Fruit fly (Drosophila melanogaster) whole organism, embryonic: ENCODE measurements around the gene wcy.

Experiments used
- Ada2b ChIP-seq: fragments of 200-800 bp; sonication (Bioruptor generic); IDR thresholded peaks from 2 replicates; pipeline ENCODE4 v1.3.6; 2022; ENCODE audit warnings: missing biosample characterization, missing genetic modification characterization
- Aef1 ChIP-seq: fragments of 200-800 bp; sonication (Bioruptor generic); IDR thresholded peaks from 3 replicates; pipeline ENCODE4 v1.3.6; 2022; ENCODE audit warnings: missing biosample characterization, missing genetic modification characterization
- CG10274 ChIP-seq: fragments of 200-800 bp; sonication (Bioruptor generic); optimal IDR thresholded peaks from 3 replicates; lab custom pipeline; 2017; ENCODE audit warnings: missing biosample characterization, mild to moderate bottlenecking, missing genetic modification characterization
- CG11093 ChIP-seq: fragments of 200-800 bp; sonication (Bioruptor generic); IDR thresholded peaks from 3 replicates; pipeline ENCODE4 v1.3.6; 2022; ENCODE audit warnings: missing biosample characterization, missing genetic modification characterization
- CG11504 ChIP-seq: fragments of 200-800 bp; sonication (Bioruptor generic); optimal IDR thresholded peaks from 3 replicates; lab custom pipeline; 2019; ENCODE audit warnings: missing biosample characterization, mild to moderate bottlenecking, missing genetic modification characterization, moderate library complexity
- CG11696 ChIP-seq: fragments of 200-800 bp; sonication (Bioruptor generic); IDR thresholded peaks from 2 replicates; pipeline ENCODE4 v1.3.6; 2022; ENCODE audit warnings: missing biosample characterization, missing genetic modification characterization
- CG12155 ChIP-seq: fragments of 200-800 bp; sonication (Bioruptor generic); optimal IDR thresholded peaks from 3 replicates; lab custom pipeline; 2016; ENCODE audit warnings: missing biosample characterization, missing genetic modification characterization
- CG1233 ChIP-seq: fragments of 200-800 bp; sonication (Bioruptor generic); optimal IDR thresholded peaks from 4 replicates; lab custom pipeline; 2018; ENCODE audit warnings: missing biosample characterization, mild to moderate bottlenecking, missing genetic modification characterization
- CG13123 ChIP-seq: fragments of 200-800 bp; sonication (Bioruptor generic); optimal IDR thresholded peaks from 2 replicates; lab custom pipeline; 2016; ENCODE audit warnings: missing biosample characterization, missing genetic modification characterization
- CG13894 ChIP-seq: fragments of 200-800 bp; sonication (Bioruptor generic); optimal IDR thresholded peaks from 3 replicates; lab custom pipeline; 2018; ENCODE audit warnings: missing biosample characterization, mild to moderate bottlenecking, missing genetic modification characterization, moderate library complexity
- CG14965 ChIP-seq: fragments of 200-800 bp; sonication (Bioruptor generic); optimal IDR thresholded peaks from 2 replicates; lab custom pipeline; 2016; ENCODE audit warnings: missing biosample characterization, missing genetic modification characterization, borderline replicate concordance
- CG1603 ChIP-seq: fragments of 200-800 bp; sonication (Bioruptor generic); optimal IDR thresholded peaks from 2 replicates; lab custom pipeline; 2019; ENCODE audit warnings: missing biosample characterization, mild to moderate bottlenecking, missing genetic modification characterization, moderate library complexity
- CG17186 ChIP-seq: fragments of 200-800 bp; sonication (Bioruptor generic); optimal IDR thresholded peaks from 3 replicates; lab custom pipeline; 2017; ENCODE audit warnings: missing biosample characterization, missing genetic modification reagents, missing genetic modification characterization
- CG17361 ChIP-seq: fragments of 200-800 bp; sonication (Bioruptor generic); IDR thresholded peaks from 3 replicates; pipeline ENCODE4 v1.3.6; 2022; ENCODE audit warnings: missing biosample characterization, missing genetic modification characterization
- CG18011 ChIP-seq: fragments of 200-800 bp; sonication (Bioruptor generic); optimal IDR thresholded peaks from 2 replicates; lab custom pipeline; 2017; ENCODE audit warnings: missing biosample characterization, missing genetic modification characterization, mild to moderate bottlenecking, moderate library complexity, missing genotype
- CG2678 ChIP-seq: fragments of 200-800 bp; sonication (Bioruptor generic); optimal IDR thresholded peaks from 3 replicates; lab custom pipeline; 2019; ENCODE audit warnings: missing biosample characterization, mild to moderate bottlenecking, missing genetic modification characterization, moderate library complexity
- CG32532 ChIP-seq: fragments of 200-800 bp; sonication (Bioruptor generic); IDR thresholded peaks from 2 replicates; pipeline ENCODE4 v1.3.6; 2022; ENCODE audit warnings: missing biosample characterization, missing genetic modification characterization
- CG3995 ChIP-seq: fragments of 200-800 bp; sonication (Bioruptor generic); optimal IDR thresholded peaks from 3 replicates; lab custom pipeline; 2016; ENCODE audit warnings: missing biosample characterization, missing genetic modification characterization
- CG6813 ChIP-seq: fragments of 200-800 bp; sonication (Bioruptor generic); optimal IDR thresholded peaks from 2 replicates; lab custom pipeline; 2017; ENCODE audit warnings: missing biosample characterization, missing genetic modification characterization, mild to moderate bottlenecking, moderate library complexity, missing genetic modification reagents
- CG8765 ChIP-seq: fragments of 200-800 bp; sonication (Bioruptor generic); IDR thresholded peaks from 2 replicates; pipeline ENCODE4 v1.3.6; 2022; ENCODE audit warnings: missing biosample characterization, missing genetic modification characterization
- CG9797 ChIP-seq: fragments of 200-800 bp; sonication (Bioruptor generic); optimal IDR thresholded peaks from 3 replicates; lab custom pipeline; 2018; ENCODE audit warnings: missing biosample characterization, mild to moderate bottlenecking, missing genetic modification characterization
- CTCF ChIP-seq: fragments of 200-800 bp; sonication (Bioruptor generic); optimal IDR thresholded peaks from 2 replicates; lab custom pipeline; 2017; ENCODE audit warnings: missing biosample characterization, mild to moderate bottlenecking, missing genetic modification characterization, moderate library complexity
- Chrac-16 ChIP-seq: fragments of 200-800 bp; sonication (Bioruptor generic); optimal IDR thresholded peaks from 3 replicates; lab custom pipeline; 2016; ENCODE audit warnings: missing biosample characterization, missing genetic modification characterization
- Dbx ChIP-seq: fragments of 200-800 bp; sonication (Bioruptor generic); IDR thresholded peaks from 3 replicates; pipeline ENCODE4 v1.3.6; 2022; ENCODE audit warnings: missing biosample characterization, missing genetic modification characterization
- Dip3 ChIP-seq: fragments of 200-800 bp; sonication (Bioruptor generic); optimal IDR thresholded peaks from 3 replicates; lab custom pipeline; 2016; ENCODE audit warnings: missing biosample characterization, missing genetic modification characterization
- Doc3 ChIP-seq: fragments of 200-800 bp; sonication (Bioruptor generic); IDR thresholded peaks from 3 replicates; pipeline ENCODE4 v1.3.6; 2022; ENCODE audit warnings: missing biosample characterization, missing genetic modification characterization; ENCODE audit not compliant: partially characterized antibody
- Dp ChIP-seq: fragments of 200-800 bp; sonication (Bioruptor generic); optimal IDR thresholded peaks from 2 replicates; lab custom pipeline; 2018; ENCODE audit warnings: missing biosample characterization, mild to moderate bottlenecking, missing genetic modification characterization, moderate library complexity
- Dref ChIP-seq: fragments of 200-800 bp; sonication (Bioruptor generic); IDR thresholded peaks from 2 replicates; pipeline ENCODE4 v1.3.6; 2022; ENCODE audit warnings: missing biosample characterization, missing genetic modification characterization
- Fer2 ChIP-seq: fragments of 200-800 bp; sonication (Bioruptor generic); optimal IDR thresholded peaks from 2 replicates; lab custom pipeline; 2018; ENCODE audit warnings: missing biosample characterization, mild to moderate bottlenecking, missing genetic modification characterization, moderate library complexity
- Hmr ChIP-seq: fragments of 200-800 bp; sonication (Bioruptor generic); optimal IDR thresholded peaks from 3 replicates; lab custom pipeline; 2017; ENCODE audit warnings: mild to moderate bottlenecking, missing biosample characterization, missing genetic modification reagents, missing genetic modification characterization
- Lpt ChIP-seq: fragments of >200 bp; optimal IDR thresholded peaks from 2 replicates; lab custom pipeline; 2018; ENCODE audit warnings: missing biosample characterization, missing genetic modification characterization
- Mad ChIP-seq: fragments of 200-800 bp; sonication (Bioruptor generic); optimal IDR thresholded peaks from 2 replicates; lab custom pipeline; 2016; ENCODE audit warnings: missing biosample characterization, missing genetic modification characterization
- Nf-YB ChIP-seq: fragments of 200-800 bp; sonication (Bioruptor generic); optimal IDR thresholded peaks from 3 replicates; lab custom pipeline; 2019; ENCODE audit warnings: missing biosample characterization, mild to moderate bottlenecking, missing genetic modification characterization, moderate library complexity
- Nf-YC ChIP-seq: fragments of 200-800 bp; optimal IDR thresholded peaks from 3 replicates; lab custom pipeline; 2019; ENCODE audit warnings: missing biosample characterization, mild to moderate bottlenecking, missing genetic modification characterization, moderate library complexity
- Opbp ChIP-seq: fragments of 200-800 bp; sonication (Bioruptor generic); IDR thresholded peaks from 3 replicates; pipeline ENCODE4 v1.3.6; 2022; ENCODE audit warnings: missing biosample characterization, missing genetic modification characterization; ENCODE audit not compliant: partially characterized antibody
- Rfx ChIP-seq: fragments of 200-800 bp; sonication (Bioruptor generic); IDR thresholded peaks from 2 replicates; pipeline ENCODE4 v1.3.6; 2022; ENCODE audit warnings: missing biosample characterization, missing genetic modification characterization
- Sox102F ChIP-seq: fragments of 200-800 bp; sonication (Bioruptor generic); optimal IDR thresholded peaks from 2 replicates; lab custom pipeline; 2018; ENCODE audit warnings: missing biosample characterization, mild to moderate bottlenecking, missing genetic modification characterization, moderate library complexity
- Stat92E ChIP-seq, 3 experiments: fragments of >200 bp in 2 of 3; fragments of 200-800 bp in 1 of 3; sonication (Bioruptor generic) in 1 of 3; optimal IDR thresholded peaks; 2 replicates each; lab custom pipeline; 2017 to 2019; ENCODE audit warnings: missing biosample characterization in 3 of 3, missing genetic modification characterization in 3 of 3, mild to moderate bottlenecking in 1 of 3, moderate library complexity in 1 of 3
- ase ChIP-seq: fragments of 200-800 bp; sonication (Bioruptor generic); IDR thresholded peaks from 3 replicates; pipeline ENCODE4 v1.3.6; 2022; ENCODE audit warnings: missing biosample characterization, missing genetic modification characterization
- bigmax ChIP-seq: fragments of 200-800 bp; sonication (Bioruptor generic); optimal IDR thresholded peaks from 2 replicates; lab custom pipeline; 2018; ENCODE audit warnings: missing biosample characterization, mild to moderate bottlenecking, missing genetic modification characterization
- bowl ChIP-seq: fragments of 200-800 bp; sonication (Bioruptor generic); IDR thresholded peaks from 2 replicates; pipeline ENCODE4 v1.3.6; 2022; ENCODE audit warnings: missing biosample characterization, missing genetic modification characterization
- dati ChIP-seq: fragments of 200-800 bp; sonication (Bioruptor generic); IDR thresholded peaks from 2 replicates; pipeline ENCODE4 v1.3.6; 2022; ENCODE audit warnings: missing biosample characterization, missing genetic modification characterization
- dm ChIP-seq: fragments of 200-800 bp; sonication (Bioruptor generic); optimal IDR thresholded peaks from 3 replicates; lab custom pipeline; 2016; ENCODE audit warnings: missing biosample characterization, missing genetic modification characterization
- fd3F ChIP-seq: fragments of 200-800 bp; sonication (Bioruptor generic); optimal IDR thresholded peaks from 2 replicates; lab custom pipeline; 2018; ENCODE audit warnings: missing biosample characterization, mild to moderate bottlenecking, missing genetic modification characterization, moderate library complexity
- gcm2 ChIP-seq: fragments of 200-800 bp; sonication (Bioruptor generic); optimal IDR thresholded peaks from 2 replicates; lab custom pipeline; 2016; ENCODE audit warnings: missing biosample characterization, missing genetic modification characterization
- grau ChIP-seq: fragments of 200-800 bp; optimal IDR thresholded peaks from 3 replicates; lab custom pipeline; 2019; ENCODE audit warnings: missing biosample characterization, mild to moderate bottlenecking, missing genetic modification characterization, moderate library complexity
- hbn ChIP-seq: fragments of 200-800 bp; sonication (Bioruptor generic); IDR thresholded peaks from 2 replicates; pipeline ENCODE4 v1.3.6; 2022; ENCODE audit warnings: missing biosample characterization, missing genetic modification characterization; ENCODE audit not compliant: partially characterized antibody
- klu ChIP-seq: fragments of 200-800 bp; sonication (Bioruptor generic); IDR thresholded peaks from 2 replicates; pipeline ENCODE4 v1.3.6; 2022; ENCODE audit warnings: missing biosample characterization, missing genetic modification characterization
- wdn ChIP-seq: fragments of 200-800 bp; sonication (Bioruptor generic); IDR thresholded peaks from 2 replicates; pipeline ENCODE4 v1.3.6; 2022; ENCODE audit warnings: missing biosample characterization, missing genetic modification characterization

wcy gene

DNA sequence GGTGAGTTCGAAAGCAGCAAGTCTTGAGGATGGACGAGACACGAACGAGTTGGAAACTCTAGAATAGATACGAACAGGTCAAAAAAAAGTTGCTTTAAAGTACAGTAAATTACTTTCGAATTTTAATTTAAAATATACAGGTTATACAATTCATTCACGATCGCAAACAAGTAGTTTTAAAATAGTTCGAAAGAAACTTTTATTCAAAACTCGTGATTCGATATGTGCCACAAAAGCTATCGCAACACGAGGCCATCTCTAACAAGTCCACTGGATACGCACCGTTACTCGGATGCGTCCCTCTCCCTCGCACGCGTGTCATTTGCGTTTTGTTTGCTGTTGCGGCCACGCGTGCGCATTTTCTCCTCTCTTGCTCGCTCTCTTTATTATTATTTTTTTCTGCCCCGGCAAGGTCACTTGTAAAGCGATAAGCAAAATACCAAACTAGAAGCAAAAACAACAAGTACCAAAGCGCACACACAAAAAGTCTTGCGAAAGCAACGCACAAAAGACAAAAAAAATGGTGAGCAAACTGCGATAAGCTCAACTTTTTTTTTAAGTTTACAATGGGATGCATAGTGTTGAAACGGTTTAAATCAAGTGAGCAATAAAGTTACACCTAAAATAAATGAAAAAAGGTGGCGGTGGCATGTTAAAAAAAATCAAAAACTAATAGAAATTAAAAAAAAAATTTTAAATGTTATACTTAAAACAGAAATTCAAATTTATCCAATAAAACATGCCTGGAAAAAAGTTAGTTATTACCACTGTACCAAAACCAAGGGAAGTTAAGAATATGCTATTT is 47.5 kb upstream of the wcy start (continued):
- TF ChIP-seq Nf-YC (tag; lab: Kevin White, UChicago) (peak; percentile 57), Chrac-16 (GFP tag; lab: Kevin White, UChicago) (peak; percentile 20), CG12155 (GFP tag; lab: Kevin White, UChicago) (peak; percentile 24), CG10274 (GFP tag; lab: Kevin White, UChicago) (peak; percentile 8), dm (GFP tag; lab: Kevin White, UChicago) (peak; percentile 19), Dref (GFP tag; lab: Robert Waterston, UW) (no peak), Mad (peak; percentile 36), Dp (GFP tag; lab: Kevin White, UChicago) (no peak), CG17186 (GFP tag; lab: Kevin White, UChicago) (no peak), Hmr (GFP tag; lab: Kevin White, UChicago) (peak; percentile 71), ase (GFP tag; lab: Robert Waterston, UW) (peak; percentile 58; the same call in 1 of the 3 replicates), grau (peak; percentile 68), CG11093 (GFP tag; lab: Robert Waterston, UW) (peak; percentile 52; the same call in 1 of the 3 replicates), CG17361 (peak; percentile 75), CG11504 (peak; percentile 78), CG13123 (GFP tag; lab: Kevin White, UChicago) (no peak), CG14965 (GFP tag; lab: Kevin White, UChicago) (no peak), Doc3 (GFP tag; lab: Robert Waterston, UW) (peak; percentile 97), CG32532 (GFP tag; lab: Robert Waterston, UW) (peak; percentile 78), Sox102F (GFP tag; lab: Kevin White, UChicago) (peak; percentile 64), Opbp (GFP tag; lab: Robert Waterston, UW) (peak; percentile 87), CG8765 (GFP tag; lab: Robert Waterston, UW) (peak; percentile 58; the same call in 1 of the 2 replicates), CG13894 (tag; lab: Kevin White, UChicago) (peak; percentile 62), CG6813 (peak; percentile 51), CG11696 (GFP tag; lab: Robert Waterston, UW) (peak; percentile 44), dati (no peak; the same call in 1 of the 2 replicates), CG9797 (GFP tag; lab: Kevin White, UChicago) (peak; percentile 18), Dbx (GFP tag; lab: Robert Waterston, UW) (peak; percentile 57; the same call in 2 of the 3 replicates), CG1603 (peak; percentile 33), gcm2 (no peak), CG1233 (GFP tag; lab: Kevin White, UChicago) (peak; percentile 51), Dip3 (GFP tag; lab: Kevin White, UChicago) (peak; percentile 13), CG2678 (tag; lab: Kevin White, UChicago) (peak; percentile 89), wdn (peak; percentile 68), hbn (peak; percentile 93), fd3F (GFP tag; lab: Kevin White, UChicago) (peak; percentile 83), Fer2 (tag; lab: Kevin White, UChicago) (peak; percentile 45), klu (GFP tag; lab: Robert Waterston, UW) (no peak), Stat92E (GFP tag; optimal IDR thresholded peaks at IDR 0.05; lab: Kevin White, UChicago) (no peak), Lpt (no peak), Ada2b (GFP tag; lab: Robert Waterston, UW) (peak; percentile 78), Aef1 (GFP tag; lab: Robert Waterston, UW) (peak; percentile 69), bowl (GFP tag; lab: Robert Waterston, UW) (peak; percentile 70), CG18011 (GFP tag; lab: Kevin White, UChicago) (no peak), Nf-YB (GFP tag; lab: Kevin White, UChicago) (peak; percentile 31), CG3995 (no peak), bigmax (GFP tag; lab: Kevin White, UChicago) (no peak), Rfx (peak; percentile 83), CTCF (GFP tag; lab: Kevin White, UChicago) (no peak)
